Worm (Caenorhabditis elegans) whole organism, L1 larva: Measurements from ENCODE around the gene F07A11.4.
"Not testable (repeated sequence)": the region's sequence is repeated elsewhere in the genome, so short reads cannot be mapped to it uniquely, and the experiment has no call there.

Source experiments
- C34B4.2 ChIP-seq: sonication (generic microtip); optimal IDR thresholded peaks from 2 replicates; lab custom pipeline; 2017; ENCODE audit warnings: mild to moderate bottlenecking, missing genetic modification characterization, missing compliant biosample characterization
- F16B12.6 ChIP-seq: fragments of 150-350 bp; optimal IDR thresholded peaks from 2 replicates; lab custom pipeline; 2014; ENCODE audit warnings: missing biosample characterization, missing genetic modification characterization
- Y116A8C.19 ChIP-seq: sonication (generic microtip); optimal IDR thresholded peaks from 2 replicates; lab custom pipeline; 2016; ENCODE audit warnings: missing compliant biosample characterization, missing genetic modification characterization, borderline replicate concordance
- aha-1 ChIP-seq: fragments of 150-350 bp; optimal IDR thresholded peaks from 2 replicates; lab custom pipeline; 2014; ENCODE audit warnings: missing biosample characterization, missing genetic modification characterization
- aly-2 ChIP-seq: fragments of 150-350 bp; optimal IDR thresholded peaks from 2 replicates; lab custom pipeline; 2014; ENCODE audit warnings: missing biosample characterization, missing genetic modification characterization
- blmp-1 ChIP-seq: fragments of 150-350 bp; optimal IDR thresholded peaks from 2 replicates; lab custom pipeline; 2014; ENCODE audit warnings: missing biosample characterization, missing genetic modification characterization
- ces-1 ChIP-seq: fragments of 150-350 bp; optimal IDR thresholded peaks from 2 replicates; lab custom pipeline; 2014; ENCODE audit warnings: missing biosample characterization, missing genetic modification reagents, missing genetic modification characterization
- dpl-1 ChIP-seq, 3 experiments: fragments of 150-350 bp in 2 of 3; sonication (generic microtip) in 1 of 3; optimal IDR thresholded peaks; 2 replicates each; lab custom pipeline; 2014 to 2017; ENCODE audit warnings: missing biosample characterization in 3 of 3, missing genetic modification characterization in 3 of 3, missing genetic modification reagents in 3 of 3
- efl-1 ChIP-seq, 4 experiments: fragments of 150-350 bp; optimal IDR thresholded peaks in 3 of 4; peaks in 1 of 4; 1 replicate in 1 of 4; 2 replicates in 3 of 4; lab custom pipeline; 2014; ENCODE audit warnings: missing biosample characterization in 2 of 4, missing genetic modification characterization in 2 of 4, missing genetic modification reagents in 2 of 4
- egl-13 ChIP-seq: sonication (generic microtip); optimal IDR thresholded peaks from 2 replicates; lab custom pipeline; 2016; ENCODE audit warnings: missing genotype, missing genetic modification reagents, missing genetic modification characterization, missing compliant biosample characterization
- egl-27 ChIP-seq, 2 experiments: fragments of 150-350 bp in 1 of 2; sonication (generic microtip); optimal IDR thresholded peaks; 3 replicates each; lab custom pipeline; 2017 to 2018; ENCODE audit warnings: missing biosample characterization in 2 of 2, missing genetic modification characterization in 2 of 2, missing genetic modification reagents in 2 of 2
- fkh-8 ChIP-seq: sonication (generic microtip); optimal IDR thresholded peaks from 2 replicates; lab custom pipeline; 2016; ENCODE audit warnings: mild to moderate bottlenecking, missing genetic modification characterization, missing compliant biosample characterization
- fos-1 ChIP-seq: fragments of 150-350 bp; optimal IDR thresholded peaks from 2 replicates; lab custom pipeline; 2014; ENCODE audit warnings: missing biosample characterization, missing genetic modification characterization
- irx-1 ChIP-seq: sonication (generic microtip); optimal IDR thresholded peaks from 2 replicates; lab custom pipeline; 2016; ENCODE audit warnings: missing genetic modification characterization, missing compliant biosample characterization
- lin-14 ChIP-seq: fragments of 200-800 bp; sonication (Bioruptor generic); optimal IDR thresholded peaks from 2 replicates; lab custom pipeline; 2018; ENCODE audit warnings: mild to moderate bottlenecking, missing genetic modification characterization, moderate library complexity, missing compliant biosample characterization
- lin-35 ChIP-seq, 2 experiments: fragments of 150-350 bp; optimal IDR thresholded peaks; 2 replicates each; lab custom pipeline; 2014; ENCODE audit warnings: missing biosample characterization in 2 of 2, missing genetic modification characterization in 2 of 2, missing genetic modification reagents in 2 of 2
- mab-9 ChIP-seq: fragments of 200-800 bp; sonication (Bioruptor generic); IDR thresholded peaks from 2 replicates; pipeline ENCODE4 v1.3.6; 2022; ENCODE audit warnings: missing genetic modification reagents, missing genetic modification characterization, missing compliant biosample characterization
- mep-1 ChIP-seq: fragments of 150-350 bp; optimal IDR thresholded peaks from 2 replicates; lab custom pipeline; 2014; ENCODE audit warnings: missing biosample characterization, missing genetic modification characterization
- nhr-47 ChIP-seq: sonication (generic microtip); optimal IDR thresholded peaks from 2 replicates; lab custom pipeline; 2016; ENCODE audit warnings: mild to moderate bottlenecking, missing genetic modification characterization, moderate library complexity, missing compliant biosample characterization
- nhr-71 ChIP-seq: sonication (generic microtip); optimal IDR thresholded peaks from 2 replicates; lab custom pipeline; 2016; ENCODE audit warnings: mild to moderate bottlenecking, missing genetic modification characterization, moderate library complexity, missing compliant biosample characterization
- nhr-77 ChIP-seq: fragments of 150-350 bp; optimal IDR thresholded peaks from 2 replicates; lab custom pipeline; 2014; ENCODE audit warnings: missing biosample characterization, missing genetic modification characterization
- nhr-84 ChIP-seq: sonication (generic microtip); optimal IDR thresholded peaks from 2 replicates; lab custom pipeline; 2017; ENCODE audit warnings: missing biosample characterization, missing genetic modification characterization
- skn-1 ChIP-seq: fragments of 150-350 bp; optimal IDR thresholded peaks from 2 replicates; lab custom pipeline; 2014; ENCODE audit warnings: missing biosample characterization, missing genetic modification characterization
- sptf-1 ChIP-seq: fragments of 150-350 bp; optimal IDR thresholded peaks from 2 replicates; lab custom pipeline; 2014; ENCODE audit warnings: missing biosample characterization, missing genetic modification characterization
- sup-37 ChIP-seq: fragments of 200-800 bp; sonication (Bioruptor generic); optimal IDR thresholded peaks from 2 replicates; lab custom pipeline; 2018; ENCODE audit warnings: mild to moderate bottlenecking, missing genetic modification characterization, missing compliant biosample characterization
- tlp-1 ChIP-seq: fragments of 150-350 bp; optimal IDR thresholded peaks from 2 replicates; lab custom pipeline; 2014; ENCODE audit warnings: missing biosample characterization, missing genetic modification characterization
- unc-30 ChIP-seq: sonication (generic microtip); optimal IDR thresholded peaks from 2 replicates; lab custom pipeline; 2017; ENCODE audit warnings: missing biosample characterization, missing genetic modification characterization
- unc-98 ChIP-seq: fragments of 200-800 bp; sonication (Bioruptor generic); IDR thresholded peaks from 2 replicates; pipeline ENCODE4 v1.3.6; 2022; ENCODE audit warnings: missing genetic modification characterization, missing compliant biosample characterization
- zag-1 ChIP-seq: fragments of 150-350 bp; optimal IDR thresholded peaks from 2 replicates; lab custom pipeline; 2014; ENCODE audit warnings: missing biosample characterization, missing genetic modification characterization
- ztf-11 ChIP-seq, 2 experiments: sonication (generic microtip); optimal IDR thresholded peaks; 2 replicates each; lab custom pipeline; 2016 to 2017; ENCODE audit warnings: missing genetic modification characterization in 2 of 2, missing biosample characterization in 1 of 2, missing compliant biosample characterization in 1 of 2

The F07A11.4 gene

DNA sequence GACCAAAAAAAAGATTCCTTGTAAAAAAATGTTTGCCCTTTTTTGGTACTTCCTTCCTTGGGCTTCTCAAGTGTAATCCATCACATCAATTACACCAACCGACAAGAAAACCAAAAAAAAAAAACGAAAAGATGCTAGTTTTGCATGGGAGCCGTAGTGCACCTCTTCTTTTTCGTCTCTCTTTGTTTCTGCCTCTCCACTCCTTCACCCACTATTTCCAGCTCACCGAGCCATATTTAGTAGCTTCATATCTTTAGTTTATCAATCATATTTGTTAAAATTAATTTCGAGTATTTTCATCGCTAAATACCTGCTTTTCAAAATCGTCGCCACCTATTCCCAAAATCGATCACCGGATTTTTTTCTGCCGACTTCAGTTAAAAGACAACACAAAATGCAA lies at the start of gene F07A11.4:
Gene F07A11.4 (plus strand): TSS at position 301 of the 400 bp plus-strand sequence.
- TF ChIP-seq nhr-84 (tag; lab: Kevin White, UChicago), result no peak
- no peak for TF ChIP-seq sptf-1 (tag; lab: Kevin White, UChicago)
- TF ChIP-seq ztf-11 (tag; optimal IDR thresholded peaks at IDR 0.05; lab: Kevin White, UChicago), result no peak
- TF ChIP-seq egl-13 (tag; lab: Kevin White, UChicago), result no peak
- TF ChIP-seq fos-1 (tag; lab: Kevin White, UChicago), result no peak
- no peak for TF ChIP-seq efl-1 (optimal IDR thresholded peaks at IDR 0.05; lab: Kevin White, UChicago)
- no peak for TF ChIP-seq efl-1 (GFP tag; optimal IDR thresholded peaks at IDR 0.05 in 1 of 2; lab: Kevin White, UChicago)
- no peak for TF ChIP-seq lin-14 (GFP tag; lab: Kevin White, UChicago)

DNA sequence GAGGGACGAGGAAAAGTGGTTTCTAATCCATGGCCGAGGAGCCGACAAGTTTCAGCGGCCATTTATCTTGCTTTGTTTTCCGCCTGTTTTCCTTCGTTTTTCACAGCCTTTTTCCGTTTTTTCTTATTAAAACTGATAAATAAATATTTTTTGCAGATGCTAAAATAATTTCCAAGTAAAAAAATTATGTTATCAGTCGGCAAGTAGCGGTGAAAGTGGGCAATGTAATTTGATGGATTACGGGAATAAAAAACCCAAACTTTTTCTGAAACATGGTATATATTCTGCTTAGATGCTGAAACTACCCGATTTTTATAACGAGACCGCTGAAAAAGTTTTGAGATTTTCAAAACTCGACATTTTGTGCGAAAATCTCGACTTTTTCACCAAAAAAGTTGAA lies 48.8 kb upstream of the F07A11.4 start, which contains the start of gene dhgd-1:
Gene dhgd-1 (minus strand): TSS at position 101 of the 400 bp plus-strand sequence.
- TF ChIP-seq sptf-1 (tag; lab: Kevin White, UChicago); fkh-8; egl-27 (tag; optimal IDR thresholded peaks at IDR 0.05; lab: Kevin White, UChicago): not testable (repeated sequence)
- TF ChIP-seq, all 84 proteins: peak for 0; not testable (repeated sequence) for 84

DNA sequence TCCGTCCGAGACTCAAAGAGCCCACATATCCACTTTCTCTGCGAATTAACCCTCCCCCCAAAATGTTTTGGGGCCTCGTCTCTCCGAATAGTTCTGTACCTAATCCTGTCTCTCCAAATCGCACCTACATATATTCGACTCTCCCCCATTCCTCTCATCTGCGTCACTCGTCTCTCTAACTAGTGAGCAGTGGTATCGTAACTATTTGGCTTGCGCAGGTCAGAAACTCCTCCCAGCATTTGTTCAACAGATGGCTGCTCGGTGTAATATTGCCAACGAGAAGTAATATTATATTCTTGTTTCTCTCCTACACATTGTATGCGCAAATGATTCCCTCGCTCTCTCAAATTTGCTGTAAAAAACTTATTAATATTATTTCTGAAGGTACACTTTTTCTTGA lies 45.2 kb upstream of the F07A11.4 start, which contains the start of gene F54D5.24:
Gene F54D5.24 (plus strand): TSS at position 316 of the 400 bp plus-strand sequence.
- TF ChIP-seq aha-1 (tag; lab: Kevin White, UChicago), result no peak

DNA sequence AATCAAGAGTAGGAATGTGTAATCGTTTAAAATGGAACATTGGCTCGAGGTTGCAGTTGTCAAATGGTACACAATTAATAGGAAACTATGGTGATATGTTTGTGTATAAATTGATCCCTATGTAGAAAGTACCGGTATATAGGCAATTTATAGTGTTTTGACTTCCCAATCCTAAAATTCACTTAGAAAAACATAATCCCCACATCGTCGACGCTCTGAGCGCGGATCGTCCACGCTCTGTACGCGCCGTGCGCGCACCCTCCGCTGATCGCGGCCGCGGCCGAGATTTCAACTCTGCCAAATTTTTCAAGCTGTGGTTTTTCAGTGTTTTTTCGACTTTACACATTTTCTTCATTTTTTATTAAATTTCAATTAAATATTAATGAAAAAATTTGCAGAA lies 44.5 kb upstream of the F07A11.4 start, which contains the start of gene F54D5.17:
Gene F54D5.17 (plus strand): TSS at position 301 of the 400 bp plus-strand sequence.
- TF ChIP-seq nhr-77 (tag; lab: Kevin White, UChicago) (no peak), ces-1 (GFP tag; lab: Kevin White, UChicago) (no peak), Y116A8C.19 (tag; lab: Kevin White, UChicago) (no peak), C34B4.2 (no peak), unc-30 (tag; lab: Kevin White, UChicago) (no peak), nhr-84 (tag; lab: Kevin White, UChicago) (no peak), lin-35 (GFP tag; optimal IDR thresholded peaks at IDR 0.05; lab: Kevin White, UChicago) (no peak), blmp-1 (no peak), sup-37 (GFP tag; lab: Kevin White, UChicago) (no peak), zag-1 (no peak), skn-1 (tag; lab: Kevin White, UChicago) (no peak), egl-13 (tag; lab: Kevin White, UChicago) (no peak), nhr-71 (tag; lab: Kevin White, UChicago) (no peak), nhr-47 (tag; lab: Kevin White, UChicago) (no peak), F16B12.6 (tag; lab: Kevin White, UChicago) (no peak), mep-1 (tag; lab: Kevin White, UChicago) (no peak)

DNA sequence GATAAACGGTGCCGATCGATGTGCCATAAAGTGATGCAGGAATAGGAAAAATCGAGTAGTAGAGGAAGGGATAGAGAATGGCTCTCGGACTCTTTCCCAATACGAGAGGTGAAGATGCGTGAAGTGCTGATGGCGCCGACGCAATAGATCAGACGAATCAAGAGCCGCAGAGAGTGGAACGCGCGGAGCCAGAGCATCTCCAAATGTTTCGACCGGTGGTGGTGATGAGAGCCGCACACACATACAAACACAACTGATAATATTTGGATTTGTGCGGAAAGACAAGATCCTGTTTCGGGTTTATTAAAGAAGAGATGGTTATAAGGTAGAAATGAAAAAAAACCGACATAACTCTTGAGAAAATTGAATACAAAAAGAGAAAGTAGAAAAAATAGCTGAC lies 36.7 kb upstream of the F07A11.4 start, which contains the start of gene F54D5.15:
Gene F54D5.15 (minus strand): TSS at position 101 of the 400 bp plus-strand sequence.
- TF ChIP-seq dpl-1 (GFP tag; optimal IDR thresholded peaks at IDR 0.05; lab: Kevin White, UChicago) (no peak), irx-1 (tag; lab: Kevin White, UChicago) (no peak), aly-2 (no peak), mab-9 (no peak), skn-1 (tag; lab: Kevin White, UChicago) (no peak), tlp-1 (no peak), nhr-47 (tag; lab: Kevin White, UChicago) (no peak), unc-98 (GFP tag; lab: Robert Waterston, UW) (no peak)
